Worm (Caenorhabditis elegans): ENCODE data around the gene crn-5.

Gene crn-5

ce11 chrII:10563368-10563767 lies 29.2 kb upstream of the crn-5 start, which contains the start of gene cdc-48.1 (continued):
- TF ChIP-seq lin-15B (tag; optimal IDR thresholded peaks at IDR 0.05) (peak; percentile 100), fkh-10 (GFP tag; optimal IDR thresholded peaks at IDR 0.05) (peak; percentile 100), nhr-47 (tag; optimal IDR thresholded peaks at IDR 0.05) (peak; percentile 100), ceh-88 (GFP tag; IDR thresholded peaks at IDR 0.05) (peak; percentile 99), zag-1 (tag; optimal IDR thresholded peaks at IDR 0.05) (peak; percentile 100), unc-86 (tag; optimal IDR thresholded peaks at IDR 0.05) (peak; percentile 100), sptf-1 (tag; optimal IDR thresholded peaks at IDR 0.05) (no peak), unc-98 (GFP tag; IDR thresholded peaks at IDR 0.05) (peak; percentile 95), ztf-4 (tag; optimal IDR thresholded peaks at IDR 0.05) (peak; percentile 100), unc-30 (tag; optimal IDR thresholded peaks at IDR 0.05) (peak; percentile 99), pax-3 (tag; optimal IDR thresholded peaks at IDR 0.05) (peak; percentile 99), egl-13 (tag; optimal IDR thresholded peaks at IDR 0.05) (peak; percentile 100), ceh-82 (tag; optimal IDR thresholded peaks at IDR 0.05) (peak; percentile 100), nhr-19 (GFP tag; conservative IDR thresholded peaks at IDR 0.05) (peak; percentile 100), efl-1 (optimal IDR thresholded peaks at IDR 0.05) (peak; percentile 100), efl-1 (GFP tag; optimal IDR thresholded peaks at IDR 0.05 in 1 of 2) (peak; percentile 100), xbp-1 (tag; optimal IDR thresholded peaks at IDR 0.05) (peak; percentile 100), nhr-84 (tag; optimal IDR thresholded peaks at IDR 0.05) (peak; percentile 98), dsc-1 (tag; optimal IDR thresholded peaks at IDR 0.05) (peak; percentile 100), tbx-2 (tag; optimal IDR thresholded peaks at IDR 0.05) (peak; percentile 100), nhr-77 (tag; optimal IDR thresholded peaks at IDR 0.05) (peak; percentile 100), hpl-2 (GFP tag; optimal IDR thresholded peaks at IDR 0.05) (peak; percentile 99), mef-2 (tag; optimal IDR thresholded peaks at IDR 0.05) (peak; percentile 98), mep-1 (tag; optimal IDR thresholded peaks at IDR 0.05) (peak; percentile 100), nhr-11 (tag; optimal IDR thresholded peaks at IDR 0.05) (peak; percentile 100), ceh-90 (tag; optimal IDR thresholded peaks at IDR 0.05) (peak; percentile 68), fos-1 (tag; optimal IDR thresholded peaks at IDR 0.05) (peak; percentile 100), aha-1 (tag; optimal IDR thresholded peaks at IDR 0.05) (peak; percentile 97), fkh-4 (tag; optimal IDR thresholded peaks at IDR 0.05; ENCODE audit: borderline replicate concordance) (peak; percentile 93), hlh-4 (tag; optimal IDR thresholded peaks at IDR 0.05) (peak; percentile 64), aly-2 (tag; optimal IDR thresholded peaks at IDR 0.05) (peak; percentile 100), pqm-1 (tag; optimal IDR thresholded peaks at IDR 0.05) (peak; percentile 83), ces-1 (GFP tag; optimal IDR thresholded peaks at IDR 0.05) (peak; percentile 97), sup-37 (GFP tag; optimal IDR thresholded peaks at IDR 0.05) (peak; percentile 99), ceh-8 (GFP tag; optimal IDR thresholded peaks at IDR 0.05) (peak; percentile 99), nhr-12 (tag; optimal IDR thresholded peaks at IDR 0.05) (peak; percentile 72), Y116A8C.19 (tag; optimal IDR thresholded peaks at IDR 0.05; ENCODE audit: borderline replicate concordance) (peak; percentile 24), nhr-20 (tag; optimal IDR thresholded peaks at IDR 0.05) (peak; percentile 100), isw-1 (GFP tag; IDR thresholded peaks at IDR 0.05) (peak; percentile 100)

ce11 chrII:10564578-10564977 lies 28.0 kb upstream of the crn-5 start, which contains the start of the genes C06A1.6 and C06A1.7:
Gene C06A1.6, minus strand, starts transcription at chrII:10564678.
Gene C06A1.7, plus strand, starts transcription at chrII:10564891.
- no peak for TF ChIP-seq fkh-4 (tag; optimal IDR thresholded peaks at IDR 0.05; ENCODE audit: borderline replicate concordance)
- TF ChIP-seq nhr-19 (GFP tag; conservative IDR thresholded peaks at IDR 0.05) = no peak
- no peak for TF ChIP-seq isw-1 (GFP tag; IDR thresholded peaks at IDR 0.05)
- no peak for TF ChIP-seq snu-23 (GFP tag; optimal IDR thresholded peaks at IDR 0.05)
- TF ChIP-seq hlh-17 (GFP tag; optimal IDR thresholded peaks at IDR 0.05; ENCODE audit: borderline replicate concordance) = no peak
- TF ChIP-seq efl-3 (GFP tag; optimal IDR thresholded peaks at IDR 0.05) = no peak
- TF ChIP-seq efl-1 (optimal IDR thresholded peaks at IDR 0.05) = no peak
- peak in 1 of 2 experiments; percentile 30 for TF ChIP-seq efl-1 (GFP tag; optimal IDR thresholded peaks at IDR 0.05 in 1 of 2)
- TF ChIP-seq nhr-71 (tag; optimal IDR thresholded peaks at IDR 0.05) = no peak
- TF ChIP-seq sup-37 (GFP tag; optimal IDR thresholded peaks at IDR 0.05) = no peak

Measured in whole organism, L1 larva.